Fruit fly (Drosophila melanogaster): ENCODE results near the gene Pmvk.

Gene Pmvk

dm6 chr2L:19533247-19533646, 46.9 kb downstream of the Pmvk start, which contains the start of gene CG33116 (continued):
- TF ChIP-seq CG11504 (tag; optimal IDR thresholded peaks at IDR 0.05), result peak; percentile 84
- TF ChIP-seq CG1603 (tag; optimal IDR thresholded peaks at IDR 0.05), result peak; percentile 79
- TF ChIP-seq CG17802 (tag; optimal IDR thresholded peaks at IDR 0.05), result peak; percentile 59
- no peak; the same call in 1 of the 2 replicates for TF ChIP-seq Nf-YA (GFP tag; IDR thresholded peaks at IDR 0.05)
- TF ChIP-seq vfl (GFP tag; optimal IDR thresholded peaks at IDR 0.05), result peak; percentile 87
- peak; percentile 47 for TF ChIP-seq eyg (GFP tag; optimal IDR thresholded peaks at IDR 0.05)
- TF ChIP-seq NfI (GFP tag; optimal IDR thresholded peaks at IDR 0.05), result peak; percentile 87
- peak; percentile 27; the same call in 1 of the 2 replicates for TF ChIP-seq Bgb (GFP tag; IDR thresholded peaks at IDR 0.05; ENCODE audit: partially characterized antibody)
- TF ChIP-seq sob (GFP tag; IDR thresholded peaks at IDR 0.05), result peak; percentile 89
- peak; percentile 56 for TF ChIP-seq CG10462 (GFP tag; optimal IDR thresholded peaks at IDR 0.05)
- TF ChIP-seq CG32532 (GFP tag; IDR thresholded peaks at IDR 0.05), result peak; percentile 82
- TF ChIP-seq prd (optimal IDR thresholded peaks at IDR 0.05), result no peak
- peak; percentile 76 for TF ChIP-seq prd (GFP tag; IDR thresholded peaks at IDR 0.05)
- no peak for TF ChIP-seq sr (GFP tag; IDR thresholded peaks at IDR 0.05)
- TF ChIP-seq lab (GFP tag; optimal IDR thresholded peaks at IDR 0.05), result peak; percentile 90
- peak; percentile 79 for TF ChIP-seq row (GFP tag; IDR thresholded peaks at IDR 0.05)
- TF ChIP-seq CkIIα-i1 (GFP tag; IDR thresholded peaks at IDR 0.05), result peak; percentile 25; the same call in 1 of the 2 replicates
- peak in 1 of 3 experiments; percentile 18 for TF ChIP-seq Stat92E (GFP tag; optimal IDR thresholded peaks at IDR 0.05)
- TF ChIP-seq CG1832 (GFP tag; optimal IDR thresholded peaks at IDR 0.05), result no peak
- TF ChIP-seq seq (GFP tag; IDR thresholded peaks at IDR 0.05), result peak; percentile 78
- TF ChIP-seq vnd (GFP tag; IDR thresholded peaks at IDR 0.05; ENCODE audit: partially characterized antibody), result no peak
- peak; percentile 64; the same call in 1 of the 3 replicates for TF ChIP-seq CG2889 (GFP tag; IDR thresholded peaks at IDR 0.05)
- peak; percentile 77; the same call in 1 of the 2 replicates for TF ChIP-seq ranshi (GFP tag; IDR thresholded peaks at IDR 0.05)
- TF ChIP-seq CrebB (tag; optimal IDR thresholded peaks at IDR 0.05), result peak; percentile 68
- TF ChIP-seq Ptx1 (GFP tag; IDR thresholded peaks at IDR 0.05), result peak; percentile 82
- TF ChIP-seq hth (optimal IDR thresholded peaks at IDR 0.05), result no peak
- TF ChIP-seq CG17912 (GFP tag; optimal IDR thresholded peaks at IDR 0.05), result peak; percentile 56
- peak; percentile 57; the same call in 1 of the 2 replicates for TF ChIP-seq wdn (GFP tag; IDR thresholded peaks at IDR 0.05)
- TF ChIP-seq Aef1 (GFP tag; IDR thresholded peaks at IDR 0.05), result peak; percentile 65
- peak; percentile 79 for TF ChIP-seq CG9727 (GFP tag; optimal IDR thresholded peaks at IDR 0.05)
- peak; percentile 82 for TF ChIP-seq phol (tag; optimal IDR thresholded peaks at IDR 0.05)
- peak; percentile 79 for TF ChIP-seq tx (GFP tag; optimal IDR thresholded peaks at IDR 0.05)
- TF ChIP-seq gsb (GFP tag; IDR thresholded peaks at IDR 0.05), result peak; percentile 63
- peak; percentile 65 for TF ChIP-seq Rx (GFP tag; IDR thresholded peaks at IDR 0.05)
- TF ChIP-seq nau (GFP tag; optimal IDR thresholded peaks at IDR 0.05), result no peak
- peak; percentile 52 for TF ChIP-seq CG4707 (GFP tag; optimal IDR thresholded peaks at IDR 0.05)
- TF ChIP-seq CG17385 (GFP tag; optimal IDR thresholded peaks at IDR 0.05), result peak; percentile 78
- TF ChIP-seq YL-1 (GFP tag; optimal IDR thresholded peaks at IDR 0.05), result peak; percentile 68
- peak; percentile 75 for TF ChIP-seq dm (GFP tag; optimal IDR thresholded peaks at IDR 0.05)
- TF ChIP-seq TFAM (GFP tag; optimal IDR thresholded peaks at IDR 0.05), result peak; percentile 23
- TF ChIP-seq CG6175 (GFP tag; IDR thresholded peaks at IDR 0.05), result peak; percentile 62; the same call in 1 of the 3 replicates
- TF ChIP-seq Drgx (GFP tag; IDR thresholded peaks at IDR 0.05), result peak; percentile 77
- peak; percentile 97 for TF ChIP-seq CG10267 (tag; optimal IDR thresholded peaks at IDR 0.05)
- peak; percentile 96 for TF ChIP-seq MBD-R2 (GFP tag; IDR thresholded peaks at IDR 0.05)
- peak; percentile 68 for TF ChIP-seq BtbVII (GFP tag; optimal IDR thresholded peaks at IDR 0.05)
- TF ChIP-seq sens-2 (GFP tag; IDR thresholded peaks at IDR 0.05), result no peak
- TF ChIP-seq ac (GFP tag; optimal IDR thresholded peaks at IDR 0.05), result peak; percentile 52
- TF ChIP-seq CG13296 (GFP tag; optimal IDR thresholded peaks at IDR 0.05), result peak; percentile 74
- peak; percentile 35; the same call in 1 of the 2 replicates for TF ChIP-seq Dref (GFP tag; IDR thresholded peaks at IDR 0.05)
- peak; percentile 91 for TF ChIP-seq Adf1 (GFP tag; IDR thresholded peaks at IDR 0.05)
- TF ChIP-seq HLH54F (GFP tag; optimal IDR thresholded peaks at IDR 0.05), result peak; percentile 92

All from whole organism, embryonic.